Worm (Caenorhabditis elegans): ENCODE measurements around the gene M163.7.

Gene M163.7

DNA sequence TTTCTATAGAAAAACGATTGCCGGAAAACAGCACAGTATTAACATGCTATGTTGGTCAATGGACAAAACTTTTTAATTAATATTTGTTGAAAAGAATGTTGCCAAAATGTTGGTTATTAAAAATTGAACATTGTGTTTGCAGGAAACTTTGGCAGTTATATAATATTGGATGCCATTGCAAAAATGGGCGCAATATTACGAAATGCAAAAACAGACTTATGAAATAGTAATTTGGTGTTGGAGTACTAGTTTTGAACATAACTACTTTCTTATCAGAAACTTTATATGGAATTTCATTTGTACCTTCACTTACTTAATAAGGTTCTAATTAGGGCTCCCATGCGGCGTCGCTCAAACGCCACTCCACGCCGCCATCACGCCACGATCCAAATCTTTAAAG lies 45.7 kb downstream of the M163.7 start:
- TF ChIP-seq sptf-1 (tag; optimal IDR thresholded peaks at IDR 0.05) (no peak), skn-1 (tag; optimal IDR thresholded peaks at IDR 0.05) (peak; percentile 47), lsy-2 (tag; optimal IDR thresholded peaks at IDR 0.05) (peak in 1 of 2 experiments; percentile 1)

DNA sequence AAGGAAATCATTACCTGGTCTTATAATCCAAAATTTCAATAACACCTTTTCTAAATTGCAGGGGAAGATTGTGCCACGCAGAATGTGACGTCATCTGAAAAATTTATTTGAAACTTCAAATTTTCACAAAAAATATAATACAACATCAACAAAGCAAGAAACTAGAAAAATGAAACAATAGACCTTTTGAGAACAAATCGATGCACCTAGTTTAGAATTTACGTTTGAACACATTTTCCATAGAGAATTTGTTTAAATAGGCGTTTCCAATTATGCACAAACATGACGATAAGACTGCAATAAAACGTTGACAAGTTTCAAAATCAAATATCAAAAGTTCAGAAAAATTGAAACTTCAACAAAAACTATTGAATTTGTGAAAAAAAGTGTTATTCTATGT lies 48.2 kb downstream of the M163.7 start, which contains the start of gene fbxa-141:
Gene fbxa-141 (minus strand): TSS at position 101 of the 400 bp plus-strand sequence.
- TF ChIP-seq fkh-10 (GFP tag; optimal IDR thresholded peaks at IDR 0.05) (no peak), Y116A8C.19 (tag; optimal IDR thresholded peaks at IDR 0.05; ENCODE audit: borderline replicate concordance) (no peak), unc-98 (GFP tag; IDR thresholded peaks at IDR 0.05) (no peak)

DNA sequence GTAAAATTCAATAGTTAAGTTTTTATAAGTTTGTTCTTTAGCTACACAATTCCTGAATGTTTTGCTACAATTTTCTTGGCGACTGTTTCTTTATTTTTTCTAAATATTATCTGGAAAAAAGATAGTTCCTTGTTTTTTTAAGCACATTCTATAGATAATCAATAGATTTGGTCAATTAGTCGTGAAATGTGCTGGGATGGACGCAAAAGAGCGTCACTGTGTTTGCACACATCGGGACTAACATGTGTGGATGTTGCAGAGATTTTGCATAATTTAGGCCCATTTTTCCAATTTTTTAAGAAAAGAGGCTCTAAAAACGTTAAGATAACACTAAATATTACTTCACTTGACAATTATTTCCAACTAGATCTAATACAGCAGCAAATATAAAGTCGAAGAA lies 48.8 kb downstream of the M163.7 start:
- TF ChIP-seq ceh-82 (tag; optimal IDR thresholded peaks at IDR 0.05) (peak in 1 of 3 experiments; percentile 14), dpl-1 (GFP tag; optimal IDR thresholded peaks at IDR 0.05) (peak in 1 of 3 experiments; percentile 25), ceh-90 (tag; optimal IDR thresholded peaks at IDR 0.05) (no peak), blmp-1 (tag; optimal IDR thresholded peaks at IDR 0.05) (peak; percentile 4), C34B4.2 (tag; optimal IDR thresholded peaks at IDR 0.05) (no peak), lin-35 (GFP tag; optimal IDR thresholded peaks at IDR 0.05) (peak; percentile 2 to 14), nhr-11 (tag; optimal IDR thresholded peaks at IDR 0.05) (no peak), lsy-2 (tag; optimal IDR thresholded peaks at IDR 0.05) (peak; percentile 45 to 46), lin-13 (GFP tag; optimal IDR thresholded peaks at IDR 0.05) (peak; percentile 19), mep-1 (tag; optimal IDR thresholded peaks at IDR 0.05) (peak; percentile 54), unc-30 (tag; optimal IDR thresholded peaks at IDR 0.05) (no peak), nhr-71 (tag; optimal IDR thresholded peaks at IDR 0.05) (peak; percentile 45), efl-1 (optimal IDR thresholded peaks at IDR 0.05) (peak; percentile 17 to 26), efl-1 (GFP tag; optimal IDR thresholded peaks at IDR 0.05 in 1 of 2) (peak in 1 of 2 experiments; percentile 91), fkh-10 (GFP tag; optimal IDR thresholded peaks at IDR 0.05) (no peak), isw-1 (GFP tag; IDR thresholded peaks at IDR 0.05) (no peak), ama-1 (optimal IDR thresholded peaks at IDR 0.05) (no peak), fkh-8 (tag; optimal IDR thresholded peaks at IDR 0.05) (no peak), ceh-8 (GFP tag; optimal IDR thresholded peaks at IDR 0.05) (peak; percentile 47), nhr-85 (tag) (no peak), alr-1 (tag; optimal IDR thresholded peaks at IDR 0.05; ENCODE audit: borderline replicate concordance) (no peak), xbp-1 (tag; optimal IDR thresholded peaks at IDR 0.05) (peak; percentile 51), lin-14 (GFP tag; optimal IDR thresholded peaks at IDR 0.05) (peak; percentile 49), nhr-19 (GFP tag; conservative IDR thresholded peaks at IDR 0.05) (0 out of 2 replicates have a peak, but pooled peaks have one; percentile 7), irx-1 (tag; optimal IDR thresholded peaks at IDR 0.05) (peak; percentile 16), nhr-12 (tag; optimal IDR thresholded peaks at IDR 0.05) (no peak), C16A3.4 (tag; optimal IDR thresholded peaks at IDR 0.05) (no peak), dsc-1 (tag; optimal IDR thresholded peaks at IDR 0.05) (peak; percentile 84), ces-1 (GFP tag; optimal IDR thresholded peaks at IDR 0.05) (no peak), swsn-7 (tag; optimal IDR thresholded peaks at IDR 0.05) (peak; percentile 48), unc-98 (GFP tag; IDR thresholded peaks at IDR 0.05) (no peak), F16B12.6 (tag; optimal IDR thresholded peaks at IDR 0.05) (peak; percentile 90), hlh-4 (tag; optimal IDR thresholded peaks at IDR 0.05) (no peak), nhr-20 (tag; optimal IDR thresholded peaks at IDR 0.05) (peak; percentile 35), snu-23 (GFP tag; optimal IDR thresholded peaks at IDR 0.05) (peak; percentile 45), snpc-4 (tag; optimal IDR thresholded peaks at IDR 0.05) (peak; percentile 18), unc-62 (GFP tag; optimal IDR thresholded peaks at IDR 0.05) (no peak), ztf-11 (tag; optimal IDR thresholded peaks at IDR 0.05) (peak in 1 of 2 experiments; percentile 13), nhr-47 (tag; optimal IDR thresholded peaks at IDR 0.05) (peak; percentile 44), lin-39 (tag; optimal IDR thresholded peaks at IDR 0.05) (peak; percentile 36), sup-37 (GFP tag; optimal IDR thresholded peaks at IDR 0.05) (no peak), egl-13 (tag; optimal IDR thresholded peaks at IDR 0.05) (no peak), grh-1 (GFP tag; IDR thresholded peaks at IDR 0.05) (no peak), rnt-1 (tag; optimal IDR thresholded peaks at IDR 0.05) (peak; percentile 26)
